Worm (Caenorhabditis elegans) whole organism, L2 larva: ENCODE data around the gene mthf-1.

Source experiments
- C34F6.9 ChIP-seq: fragments of 150-350 bp; optimal IDR thresholded peaks from 2 replicates; lab custom pipeline; 2014; ENCODE audit warnings: missing biosample characterization, missing genetic modification characterization
- F13H6.1 ChIP-seq: sonication (generic microtip); optimal IDR thresholded peaks from 2 replicates; lab custom pipeline; 2016; ENCODE audit warnings: missing genetic modification characterization, missing compliant biosample characterization
- Y55F3AM.14 ChIP-seq: fragments of 200-800 bp; sonication (Bioruptor generic); optimal IDR thresholded peaks from 2 replicates; lab custom pipeline; 2018; ENCODE audit warnings: mild to moderate bottlenecking, missing genetic modification characterization, missing compliant biosample characterization
- alr-1 ChIP-seq: fragments of 150-350 bp; optimal IDR thresholded peaks from 2 replicates; lab custom pipeline; 2014; ENCODE audit warnings: missing biosample characterization, missing genetic modification characterization
- blmp-1 ChIP-seq: sonication (generic microtip); optimal IDR thresholded peaks from 2 replicates; lab custom pipeline; 2017; ENCODE audit warnings: missing genetic modification characterization, mild to moderate bottlenecking, missing compliant biosample characterization, antibody characterized with exemption, moderate library complexity; ENCODE audit not compliant: insufficient read depth
- ceh-16 ChIP-seq: fragments of 150-350 bp; optimal IDR thresholded peaks from 2 replicates; lab custom pipeline; 2014; ENCODE audit warnings: missing biosample characterization, missing genetic modification characterization
- ceh-82 ChIP-seq: fragments of 150-350 bp; optimal IDR thresholded peaks from 2 replicates; lab custom pipeline; 2014; ENCODE audit warnings: missing biosample characterization, missing genetic modification characterization
- crh-2 ChIP-seq: sonication (generic microtip); optimal IDR thresholded peaks from 2 replicates; lab custom pipeline; 2017; ENCODE audit warnings: missing biosample characterization, missing genetic modification characterization
- egl-27 ChIP-seq: sonication (generic microtip); optimal IDR thresholded peaks from 3 replicates; lab custom pipeline; 2017; ENCODE audit warnings: missing biosample characterization, missing genetic modification reagents, missing genetic modification characterization
- elt-1 ChIP-seq: fragments of 150-350 bp; optimal IDR thresholded peaks from 2 replicates; lab custom pipeline; 2014; ENCODE audit warnings: missing biosample characterization, missing genetic modification characterization
- elt-3 ChIP-seq: sonication (generic microtip); optimal IDR thresholded peaks from 2 replicates; lab custom pipeline; 2017; ENCODE audit warnings: missing biosample characterization, missing genetic modification characterization
- fos-1 ChIP-seq: fragments of 150-350 bp; optimal IDR thresholded peaks from 2 replicates; lab custom pipeline; 2014; ENCODE audit warnings: missing biosample characterization, missing genetic modification characterization
- gmeb-1 ChIP-seq: fragments of 150-350 bp; optimal IDR thresholded peaks from 2 replicates; lab custom pipeline; 2014; ENCODE audit warnings: missing biosample characterization, missing genetic modification characterization
- lin-13 ChIP-seq: fragments of 150-350 bp; optimal IDR thresholded peaks from 2 replicates; lab custom pipeline; 2014; ENCODE audit warnings: missing biosample characterization, missing genetic modification reagents, missing genetic modification characterization
- lsy-2 ChIP-seq, 2 experiments: fragments of 150-350 bp in 1 of 2; sonication (generic microtip) in 1 of 2; optimal IDR thresholded peaks; 2 replicates each; lab custom pipeline; 2014 to 2017; ENCODE audit warnings: missing biosample characterization in 2 of 2, missing genetic modification characterization in 2 of 2
- mab-5 ChIP-seq: fragments of 150-350 bp; optimal IDR thresholded peaks from 2 replicates; lab custom pipeline; 2014; ENCODE audit warnings: missing biosample characterization, missing genetic modification characterization
- mbf-1 ChIP-seq: sonication (generic microtip); optimal IDR thresholded peaks from 2 replicates; lab custom pipeline; 2017; ENCODE audit warnings: missing biosample characterization, missing genetic modification characterization
- mdl-1 ChIP-seq, 2 experiments: fragments of 150-350 bp in 1 of 2; sonication (generic microtip) in 1 of 2; optimal IDR thresholded peaks; 2 replicates each; lab custom pipeline; 2017; ENCODE audit warnings: missing biosample characterization in 2 of 2, missing genetic modification characterization in 2 of 2
- nhr-11 ChIP-seq: fragments of 150-350 bp; optimal IDR thresholded peaks from 2 replicates; lab custom pipeline; 2014; ENCODE audit warnings: missing biosample characterization, missing genetic modification characterization
- nhr-12 ChIP-seq: fragments of 150-350 bp; optimal IDR thresholded peaks from 2 replicates; lab custom pipeline; 2014; ENCODE audit warnings: missing biosample characterization, missing genetic modification characterization
- nhr-21 ChIP-seq: fragments of 150-350 bp; optimal IDR thresholded peaks from 2 replicates; lab custom pipeline; 2014; ENCODE audit warnings: missing biosample characterization, missing genetic modification characterization
- nhr-23 ChIP-seq: fragments of 150-350 bp; optimal IDR thresholded peaks from 2 replicates; lab custom pipeline; 2014; ENCODE audit warnings: missing biosample characterization, missing genetic modification reagents, missing genetic modification characterization
- nhr-237 ChIP-seq: fragments of 150-350 bp; optimal IDR thresholded peaks from 2 replicates; lab custom pipeline; 2014; ENCODE audit warnings: missing biosample characterization, missing genetic modification characterization
- nhr-25 ChIP-seq: fragments of 150-350 bp; sonication (generic microtip); optimal IDR thresholded peaks from 3 replicates; lab custom pipeline; 2014; ENCODE audit warnings: missing biosample characterization, missing genetic modification characterization
- nhr-6 ChIP-seq: fragments of 150-350 bp; optimal IDR thresholded peaks from 2 replicates; lab custom pipeline; 2014; ENCODE audit warnings: missing biosample characterization, missing genetic modification characterization
- nhr-77 ChIP-seq: fragments of 150-350 bp; optimal IDR thresholded peaks from 2 replicates; lab custom pipeline; 2014; ENCODE audit warnings: missing biosample characterization, missing genetic modification characterization
- peb-1 ChIP-seq: fragments of 150-350 bp; optimal IDR thresholded peaks from 2 replicates; lab custom pipeline; 2014; ENCODE audit warnings: missing biosample characterization, missing genetic modification characterization
- sem-4 ChIP-seq: fragments of 150-350 bp; optimal IDR thresholded peaks from 2 replicates; lab custom pipeline; 2014; ENCODE audit warnings: missing biosample characterization, missing genetic modification reagents, missing genetic modification characterization
- skn-1 ChIP-seq: sonication (generic microtip); optimal IDR thresholded peaks from 2 replicates; lab custom pipeline; 2017; ENCODE audit warnings: missing biosample characterization, missing genetic modification characterization
- sma-3 ChIP-seq: sonication (generic microtip); optimal IDR thresholded peaks from 2 replicates; lab custom pipeline; 2016; ENCODE audit warnings: missing genetic modification reagents, missing genetic modification characterization, missing compliant biosample characterization
- sma-9 ChIP-seq, 2 experiments: fragments of 150-350 bp in 1 of 2; sonication (generic microtip) in 1 of 2; optimal IDR thresholded peaks; 2 replicates each; lab custom pipeline; 2014 to 2016; ENCODE audit warnings: missing genetic modification characterization in 2 of 2, mild to moderate bottlenecking in 1 of 2, missing biosample characterization in 1 of 2, missing compliant biosample characterization in 1 of 2, missing genetic modification reagents in 1 of 2, moderate library complexity in 1 of 2
- snpc-4 ChIP-seq: fragments of 150-350 bp; optimal IDR thresholded peaks from 2 replicates; lab custom pipeline; 2014; ENCODE audit warnings: missing biosample characterization, missing genetic modification characterization
- unc-39 ChIP-seq: fragments of 150-350 bp; optimal IDR thresholded peaks from 2 replicates; lab custom pipeline; 2014; ENCODE audit warnings: missing biosample characterization, missing genetic modification characterization
- unc-62 ChIP-seq: fragments of 150-350 bp; optimal IDR thresholded peaks from 2 replicates; lab custom pipeline; 2014; ENCODE audit warnings: missing biosample characterization, missing genetic modification reagents, missing genetic modification characterization
- zag-1 ChIP-seq: fragments of 150-350 bp; optimal IDR thresholded peaks from 2 replicates; lab custom pipeline; 2014; ENCODE audit warnings: missing biosample characterization, missing genetic modification characterization
- ztf-1 ChIP-seq: fragments of 200-800 bp; sonication (Bioruptor generic); conservative IDR thresholded peaks from 2 replicates; pipeline ENCODE4 v1.3.6; 2022; ENCODE audit warnings: missing genetic modification characterization, missing compliant biosample characterization
- ztf-11 ChIP-seq: sonication (generic microtip); optimal IDR thresholded peaks from 2 replicates; lab custom pipeline; 2017; ENCODE audit warnings: missing biosample characterization, missing genetic modification characterization

Gene mthf-1

ce11 chrII:7809358-7809914, 31.8 kb upstream of the mthf-1 start:
- no peak for TF ChIP-seq ceh-82
- no peak for TF ChIP-seq peb-1 (tag; lab: Kevin White, UChicago)
- TF ChIP-seq mdl-1 (tag; optimal IDR thresholded peaks at IDR 0.05; lab: Kevin White, UChicago): no peak
- TF ChIP-seq skn-1 (tag; lab: Kevin White, UChicago): no peak
- TF ChIP-seq gmeb-1: no peak
- TF ChIP-seq nhr-25 (tag; lab: Kevin White, UChicago): no peak
- TF ChIP-seq sem-4 (tag; lab: Kevin White, UChicago): no peak
- TF ChIP-seq ceh-16 (tag; lab: Kevin White, UChicago): no peak
- TF ChIP-seq lsy-2 (tag; optimal IDR thresholded peaks at IDR 0.05; lab: Kevin White, UChicago): no peak
- TF ChIP-seq alr-1 (tag; lab: Kevin White, UChicago): no peak
- no peak for TF ChIP-seq nhr-237 (tag; lab: Kevin White, UChicago)
- TF ChIP-seq Y55F3AM.14: no peak
- no peak for TF ChIP-seq elt-1 (tag; lab: Kevin White, UChicago)

- TF ChIP-seq nhr-23 (tag; lab: Kevin White, UChicago) (no peak), nhr-11 (tag; lab: Kevin White, UChicago) (no peak), fos-1 (tag; lab: Kevin White, UChicago) (peak; percentile 82), nhr-25 (tag; lab: Kevin White, UChicago) (peak; percentile 36), lsy-2 (tag; optimal IDR thresholded peaks at IDR 0.05; lab: Kevin White, UChicago) (peak in 1 of 2 experiments; percentile 11), sma-3 (GFP tag; lab: Kevin White, UChicago) (peak; percentile 23), gmeb-1 (peak; percentile 38), sma-9 (GFP tag; optimal IDR thresholded peaks at IDR 0.05; lab: Kevin White, UChicago) (peak; percentile 76), sma-9 (tag; optimal IDR thresholded peaks at IDR 0.05; lab: Kevin White, UChicago) (no peak), egl-27 (tag; lab: Kevin White, UChicago) (no peak), F13H6.1 (tag; lab: Kevin White, UChicago) (peak; percentile 49), elt-3 (tag; lab: Kevin White, UChicago) (no peak), Y55F3AM.14 (peak; percentile 63), C34F6.9 (tag; lab: Kevin White, UChicago) (peak; percentile 1), crh-2 (tag; lab: Kevin White, UChicago) (peak; percentile 1)
These were observed 31.3 kb upstream of the mthf-1 start for ce11 chrII:7808950-7809349.

ce11 chrII:7808153-7808552, 30.5 kb upstream of the mthf-1 start:
- TF ChIP-seq F13H6.1 (tag; lab: Kevin White, UChicago) (no peak), blmp-1 (tag; lab: Kevin White, UChicago) (peak; percentile 93), mbf-1 (tag; lab: Kevin White, UChicago) (no peak), nhr-12 (no peak), nhr-11 (tag; lab: Kevin White, UChicago) (no peak), nhr-237 (tag; lab: Kevin White, UChicago) (no peak), nhr-77 (no peak), zag-1 (tag; lab: Kevin White, UChicago) (no peak), nhr-6 (tag; lab: Kevin White, UChicago) (no peak), elt-3 (tag; lab: Kevin White, UChicago) (no peak), ztf-1 (GFP tag; lab: Robert Waterston, UW) (no peak), mab-5 (no peak), lin-13 (GFP tag; lab: Kevin White, UChicago) (no peak), nhr-23 (tag; lab: Kevin White, UChicago) (no peak), fos-1 (tag; lab: Kevin White, UChicago) (no peak), snpc-4 (tag; lab: Kevin White, UChicago) (no peak), elt-1 (tag; lab: Kevin White, UChicago) (no peak), skn-1 (tag; lab: Kevin White, UChicago) (no peak), crh-2 (tag; lab: Kevin White, UChicago) (peak; percentile 17), lsy-2 (tag; optimal IDR thresholded peaks at IDR 0.05; lab: Kevin White, UChicago) (no peak), ztf-11 (no peak), sem-4 (tag; lab: Kevin White, UChicago) (no peak), sma-9 (GFP tag; optimal IDR thresholded peaks at IDR 0.05; lab: Kevin White, UChicago) (no peak), sma-9 (tag; optimal IDR thresholded peaks at IDR 0.05; lab: Kevin White, UChicago) (no peak), nhr-25 (tag; lab: Kevin White, UChicago) (peak; percentile 75), alr-1 (tag; lab: Kevin White, UChicago) (no peak), unc-39 (no peak), unc-62 (GFP tag; lab: Kevin White, UChicago) (no peak), C34F6.9 (tag; lab: Kevin White, UChicago) (no peak), nhr-21 (no peak), ceh-16 (tag; lab: Kevin White, UChicago) (peak; percentile 87)
